Fruit fly (Drosophila melanogaster) whole organism, embryonic: ENCODE results near the gene Dok.
A peak's percentile ranks its signal among the peaks of the same experiment; 100 is the strongest.

Experiments used
- Atf3 ChIP-seq: fragments of 200-800 bp; sonication (Bioruptor generic); optimal IDR thresholded peaks from 3 replicates; lab custom pipeline; 2016; ENCODE audit warnings: missing biosample characterization, missing genetic modification characterization
- CG10366 ChIP-seq: fragments of 200-800 bp; sonication (Bioruptor generic); IDR thresholded peaks from 2 replicates; pipeline ENCODE4 v1.3.6; 2022; ENCODE audit warnings: missing biosample characterization, missing genetic modification characterization
- CG11504 ChIP-seq: fragments of 200-800 bp; sonication (Bioruptor generic); optimal IDR thresholded peaks from 3 replicates; lab custom pipeline; 2019; ENCODE audit warnings: missing biosample characterization, mild to moderate bottlenecking, missing genetic modification characterization, moderate library complexity
- CG12104 ChIP-seq: fragments of 200-800 bp; sonication (Bioruptor generic); optimal IDR thresholded peaks from 3 replicates; lab custom pipeline; 2016; ENCODE audit warnings: missing biosample characterization, missing genetic modification characterization
- CG12744 ChIP-seq: fragments of 200-800 bp; sonication (Bioruptor generic); optimal IDR thresholded peaks from 2 replicates; lab custom pipeline; 2016; ENCODE audit warnings: missing biosample characterization, missing genetic modification characterization
- CG14014 ChIP-seq: fragments of 200-800 bp; sonication (Bioruptor generic); IDR thresholded peaks from 2 replicates; pipeline ENCODE4 v1.3.6; 2022; ENCODE audit warnings: missing biosample characterization, missing genetic modification characterization
- CG18262 ChIP-seq: fragments of 200-800 bp; optimal IDR thresholded peaks from 3 replicates; lab custom pipeline; 2019; ENCODE audit warnings: missing biosample characterization, mild to moderate bottlenecking, missing genetic modification characterization, moderate library complexity
- CG18476 ChIP-seq: fragments of 200-800 bp; sonication (Bioruptor generic); optimal IDR thresholded peaks from 2 replicates; lab custom pipeline; 2016; ENCODE audit warnings: missing biosample characterization, mild to moderate bottlenecking, missing genetic modification characterization
- CG3726 ChIP-seq: fragments of 200-800 bp; sonication (Bioruptor generic); IDR thresholded peaks from 3 replicates; pipeline ENCODE4, ENCODE4 v1.3.6; 2022; ENCODE audit warnings: missing biosample characterization, missing genetic modification characterization
- CG4328 ChIP-seq: fragments of 200-800 bp; sonication (Bioruptor generic); optimal IDR thresholded peaks from 3 replicates; lab custom pipeline; 2017; ENCODE audit warnings: missing biosample characterization, missing genetic modification reagents, missing genetic modification characterization
- CG4854 ChIP-seq: fragments of 200-800 bp; sonication (Bioruptor generic); optimal IDR thresholded peaks from 2 replicates; lab custom pipeline; 2016; ENCODE audit warnings: missing biosample characterization, missing genetic modification characterization, inconsistent platforms
- CG5245 ChIP-seq: fragments of 200-800 bp; sonication (Bioruptor generic); optimal IDR thresholded peaks from 3 replicates; lab custom pipeline; 2016; ENCODE audit warnings: missing biosample characterization, missing genetic modification characterization
- CG6254 ChIP-seq: fragments of 200-800 bp; sonication (Bioruptor generic); optimal IDR thresholded peaks from 3 replicates; lab custom pipeline; 2017; ENCODE audit warnings: mild to moderate bottlenecking, missing biosample characterization, missing genetic modification reagents, missing genetic modification characterization
- CG6272 ChIP-seq: fragments of 200-800 bp; sonication (Bioruptor generic); IDR thresholded peaks from 2 replicates; pipeline ENCODE4 v1.3.6; 2022; ENCODE audit warnings: missing biosample characterization, missing genetic modification characterization
- CG6791 ChIP-seq: fragments of 200-800 bp; sonication (Bioruptor generic); IDR thresholded peaks from 3 replicates; pipeline ENCODE4 v1.3.6; 2022; ENCODE audit warnings: missing biosample characterization, missing genetic modification characterization; ENCODE audit not compliant: partially characterized antibody
- CG7745 ChIP-seq: fragments of 200-800 bp; sonication (Bioruptor generic); optimal IDR thresholded peaks from 2 replicates; lab custom pipeline; 2018; ENCODE audit warnings: missing biosample characterization, mild to moderate bottlenecking, missing genetic modification characterization, moderate library complexity
- CG8924 ChIP-seq: fragments of 200-800 bp; optimal IDR thresholded peaks from 3 replicates; lab custom pipeline; 2019; ENCODE audit warnings: missing biosample characterization, mild to moderate bottlenecking, missing genetic modification characterization, moderate library complexity
- D ChIP-seq, 2 experiments: fragments of 200-800 bp in 1 of 2; fragments of >200 bp in 1 of 2; sonication (Bioruptor generic) in 1 of 2; optimal IDR thresholded peaks; 2 replicates in 1 of 2; 3 replicates in 1 of 2; lab custom pipeline; 2017; ENCODE audit warnings: mild to moderate bottlenecking in 1 of 2, missing biosample characterization in 1 of 2, missing genetic modification characterization in 1 of 2, missing genetic modification reagents in 1 of 2
- Dbx ChIP-seq: fragments of 200-800 bp; sonication (Bioruptor generic); IDR thresholded peaks from 3 replicates; pipeline ENCODE4 v1.3.6; 2022; ENCODE audit warnings: missing biosample characterization, missing genetic modification characterization
- H2.0 ChIP-seq: fragments of 200-800 bp; sonication (Bioruptor generic); IDR thresholded peaks from 2 replicates; pipeline ENCODE4 v1.3.6; 2022; ENCODE audit warnings: missing biosample characterization, missing genetic modification characterization
- HLH54F ChIP-seq: fragments of 200-800 bp; sonication (Bioruptor generic); optimal IDR thresholded peaks from 3 replicates; lab custom pipeline; 2016; ENCODE audit warnings: missing biosample characterization, missing genetic modification characterization
- Hr51 ChIP-seq, 2 experiments: fragments of 200-800 bp; sonication (Bioruptor generic); optimal IDR thresholded peaks; 2 replicates in 1 of 2; 3 replicates in 1 of 2; lab custom pipeline; 2016 to 2018; ENCODE audit warnings: missing biosample characterization in 2 of 2, missing genetic modification characterization in 2 of 2, mild to moderate bottlenecking in 1 of 2, moderate library complexity in 1 of 2
- Nf-YA ChIP-seq: fragments of 200-800 bp; sonication (Bioruptor generic); IDR thresholded peaks from 2 replicates; pipeline ENCODE4 v1.3.6; 2022; ENCODE audit warnings: missing biosample characterization, missing genetic modification characterization
- Rx ChIP-seq: fragments of 200-800 bp; sonication (Bioruptor generic); IDR thresholded peaks from 2 replicates; pipeline ENCODE4 v1.3.6; 2022; ENCODE audit warnings: missing biosample characterization, missing genetic modification characterization
- Sry-δ ChIP-seq: fragments of 200-800 bp; sonication (Bioruptor generic); optimal IDR thresholded peaks from 2 replicates; lab custom pipeline; 2016; ENCODE audit warnings: missing biosample characterization, missing genetic modification characterization
- Usf ChIP-seq: fragments of 200-800 bp; sonication (Bioruptor generic); optimal IDR thresholded peaks from 2 replicates; lab custom pipeline; 2017; ENCODE audit warnings: missing genotype, missing biosample characterization, missing genetic modification characterization
- ab ChIP-seq: fragments of 200-800 bp; sonication (Bioruptor generic); optimal IDR thresholded peaks from 2 replicates; lab custom pipeline; 2016; ENCODE audit warnings: missing biosample characterization, missing genetic modification characterization
- bcd ChIP-seq: fragments of 200-800 bp; sonication (Bioruptor generic); optimal IDR thresholded peaks from 2 replicates; lab custom pipeline; 2017; ENCODE audit warnings: missing biosample characterization, mild to moderate bottlenecking, missing genetic modification characterization
- croc ChIP-seq: fragments of 200-800 bp; sonication (Bioruptor generic); conservative IDR thresholded peaks from 3 replicates; pipeline ENCODE4 v1.3.6; 2022; ENCODE audit warnings: missing biosample characterization, missing genetic modification characterization
- eve ChIP-seq, 2 experiments: fragments of >200 bp; optimal IDR thresholded peaks; 2 replicates each; lab custom pipeline; 2017; ENCODE audit warnings: missing biosample characterization in 2 of 2, missing genetic modification characterization in 2 of 2
- eyg ChIP-seq: fragments of 200-800 bp; sonication (Bioruptor generic); optimal IDR thresholded peaks from 3 replicates; lab custom pipeline; 2016; ENCODE audit warnings: missing biosample characterization, missing genetic modification characterization
- fu2 ChIP-seq: fragments of 200-800 bp; sonication (Bioruptor generic); optimal IDR thresholded peaks from 2 replicates; lab custom pipeline; 2016; ENCODE audit warnings: missing biosample characterization, missing genetic modification characterization
- gem ChIP-seq: fragments of 200-800 bp; sonication (Bioruptor generic); optimal IDR thresholded peaks from 2 replicates; lab custom pipeline; 2019; ENCODE audit warnings: missing biosample characterization, mild to moderate bottlenecking, missing genetic modification characterization, moderate library complexity
- hkb ChIP-seq, 2 experiments: fragments of 200-800 bp in 1 of 2; fragments of >200 bp in 1 of 2; sonication (Bioruptor generic) in 1 of 2; IDR thresholded peaks in 1 of 2; optimal IDR thresholded peaks in 1 of 2; 2 replicates each; pipeline versions ENCODE4 v1.3.6 to Lab custom; 2017 to 2022; ENCODE audit warnings: missing biosample characterization in 1 of 2, missing genetic modification characterization in 1 of 2
- kah ChIP-seq: fragments of 200-800 bp; sonication (Bioruptor generic); optimal IDR thresholded peaks from 2 replicates; lab custom pipeline; 2018; ENCODE audit warnings: missing biosample characterization, mild to moderate bottlenecking, missing genetic modification characterization
- mirr ChIP-seq: fragments of 200-800 bp; sonication (Bioruptor generic); optimal IDR thresholded peaks from 3 replicates; lab custom pipeline; 2018; ENCODE audit warnings: missing biosample characterization, mild to moderate bottlenecking, missing genetic modification characterization
- mld ChIP-seq: fragments of 200-800 bp; sonication (Bioruptor generic); IDR thresholded peaks from 3 replicates; pipeline ENCODE4 v1.3.6; 2022; ENCODE audit warnings: missing biosample characterization, missing genetic modification characterization; ENCODE audit not compliant: partially characterized antibody
- p53 ChIP-seq: fragments of 200-800 bp; sonication (Bioruptor generic); optimal IDR thresholded peaks from 2 replicates; lab custom pipeline; 2016; ENCODE audit warnings: missing biosample characterization, missing genetic modification characterization
- pho ChIP-seq: fragments of 200-800 bp; sonication (Bioruptor generic); optimal IDR thresholded peaks from 2 replicates; lab custom pipeline; 2016; ENCODE audit warnings: missing biosample characterization, missing genetic modification characterization
- sc ChIP-seq, 3 experiments: fragments of >200 bp in 2 of 3; fragments of 200-800 bp in 1 of 3; sonication (Bioruptor generic) in 1 of 3; optimal IDR thresholded peaks; 2 replicates in 2 of 3; 3 replicates in 1 of 3; lab custom pipeline; 2017; ENCODE audit warnings: mild to moderate bottlenecking in 1 of 3, missing biosample characterization in 1 of 3, missing genetic modification characterization in 1 of 3, missing genetic modification reagents in 1 of 3
- seq ChIP-seq: fragments of 200-800 bp; sonication (Bioruptor generic); IDR thresholded peaks from 2 replicates; pipeline ENCODE4 v1.3.6; 2022; ENCODE audit warnings: missing biosample characterization, missing genetic modification characterization
- stwl ChIP-seq: fragments of 200-800 bp; sonication (Bioruptor generic); optimal IDR thresholded peaks from 3 replicates; lab custom pipeline; 2018; ENCODE audit warnings: missing biosample characterization, mild to moderate bottlenecking, missing genetic modification characterization, moderate library complexity
- tap ChIP-seq: fragments of 200-800 bp; optimal IDR thresholded peaks from 3 replicates; lab custom pipeline; 2019; ENCODE audit warnings: missing biosample characterization, mild to moderate bottlenecking, missing genetic modification characterization, moderate library complexity
- toy ChIP-seq: fragments of 200-800 bp; sonication (Bioruptor generic); IDR thresholded peaks from 2 replicates; pipeline ENCODE4 v1.3.6; 2022; ENCODE audit warnings: missing biosample characterization, missing genetic modification characterization
- tx ChIP-seq: fragments of 200-800 bp; sonication (Bioruptor generic); optimal IDR thresholded peaks from 2 replicates; lab custom pipeline; 2016; ENCODE audit warnings: missing biosample characterization, missing genetic modification characterization
- zen2 ChIP-seq: fragments of 200-800 bp; sonication (Bioruptor generic); IDR thresholded peaks from 3 replicates; pipeline ENCODE4 v1.3.6; 2022; ENCODE audit warnings: missing biosample characterization, missing genetic modification characterization; ENCODE audit not compliant: partially characterized antibody

Gene Dok

dm6 chrX:7328746-7329145, 4.7 kb downstream of the Dok start, which contains the start of gene Acsf3:
Acsf3 (plus strand) TSS chrX:7329046.
- TF ChIP-seq CG7745 (tag; lab: Kevin White, UChicago) (no peak), sc (optimal IDR thresholded peaks at IDR 0.05; lab: Kevin White, UChicago) (no peak), sc (GFP tag; optimal IDR thresholded peaks at IDR 0.05; lab: Kevin White, UChicago) (no peak), CG18476 (GFP tag; lab: Kevin White, UChicago) (no peak), Rx (GFP tag; lab: Robert Waterston, UW) (no peak), p53 (GFP tag; lab: Kevin White, UChicago) (no peak), H2.0 (GFP tag; lab: Robert Waterston, UW) (no peak), Hr51 (GFP tag; optimal IDR thresholded peaks at IDR 0.05; lab: Kevin White, UChicago) (no peak), CG8924 (tag; lab: Kevin White, UChicago) (no peak), CG6272 (GFP tag; lab: Robert Waterston, UW) (no peak), kah (no peak), CG12104 (GFP tag; lab: Kevin White, UChicago) (no peak), croc (GFP tag; lab: Robert Waterston, UW) (no peak), Usf (GFP tag; lab: Kevin White, UChicago) (no peak), D (optimal IDR thresholded peaks at IDR 0.05; lab: Kevin White, UChicago) (no peak), D (GFP tag; optimal IDR thresholded peaks at IDR 0.05; lab: Kevin White, UChicago) (no peak), fu2 (GFP tag; lab: Kevin White, UChicago) (no peak), CG14014 (GFP tag; lab: Robert Waterston, UW) (no peak), tx (GFP tag; lab: Kevin White, UChicago) (no peak)
- TF ChIP-seq, all 482 proteins: peak for 0

DNA sequence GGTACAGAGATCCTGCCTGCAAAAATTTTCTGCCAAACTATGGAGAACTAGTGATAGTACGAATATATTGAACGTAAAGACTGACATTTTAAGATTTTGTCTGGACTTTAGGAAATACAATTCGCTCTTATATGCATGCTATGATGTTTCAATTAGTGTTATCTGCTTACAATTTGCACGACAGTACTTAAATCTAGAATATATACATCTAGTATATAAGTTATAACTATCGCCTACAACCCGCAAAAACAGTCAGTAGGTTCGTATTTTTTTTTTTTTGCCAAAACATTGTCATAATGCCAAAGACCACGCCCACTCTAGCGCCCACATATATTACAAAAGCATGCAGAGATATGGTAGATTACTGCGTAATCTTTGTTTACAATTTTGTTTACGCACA, 8.1 kb downstream of the Dok start, which contains the start of gene CG42780:
Gene CG42780, minus strand, starts transcription at position 101 of the 400 bp plus-strand sequence.
- TF ChIP-seq toy (GFP tag; lab: Robert Waterston, UW), result no peak
- no peak for TF ChIP-seq pho (GFP tag; lab: Kevin White, UChicago)
- no peak for TF ChIP-seq CG11504 (tag; lab: Kevin White, UChicago)
- TF ChIP-seq Sry-δ, result no peak
- TF ChIP-seq Nf-YA (GFP tag; lab: Robert Waterston, UW), result no peak
- TF ChIP-seq, all 482 proteins: peak for 0

- peak; percentile 30 for TF ChIP-seq CG5245 (GFP tag; lab: Kevin White, UChicago)
- TF ChIP-seq eyg (GFP tag; lab: Kevin White, UChicago), result peak; percentile 58
- TF ChIP-seq ab (GFP tag; lab: Kevin White, UChicago), result no peak
- peak; percentile 41; the same call in 1 of the 2 replicates for TF ChIP-seq CG10366 (GFP tag; lab: Robert Waterston, UW)
- TF ChIP-seq mirr (GFP tag; lab: Kevin White, UChicago), result peak; percentile 61
- peak; percentile 53 for TF ChIP-seq bcd (GFP tag; lab: Kevin White, UChicago)
- peak; percentile 76; the same call in 1 of the 3 replicates for TF ChIP-seq Dbx (GFP tag; lab: Robert Waterston, UW)
- no peak for TF ChIP-seq Atf3 (GFP tag; lab: Kevin White, UChicago)
- TF ChIP-seq croc (GFP tag; lab: Robert Waterston, UW), result no peak
- no peak for TF ChIP-seq CG3726 (GFP tag; lab: Robert Waterston, UW)
- TF ChIP-seq HLH54F (GFP tag; lab: Kevin White, UChicago), result peak; percentile 73
- no peak for TF ChIP-seq CG18262 (tag; lab: Kevin White, UChicago)
- TF ChIP-seq stwl (tag; lab: Kevin White, UChicago), result no peak
- TF ChIP-seq CG6254, result no peak
- peak; percentile 11 for TF ChIP-seq CG4854 (GFP tag; lab: Kevin White, UChicago)
- TF ChIP-seq CG12744 (GFP tag; lab: Kevin White, UChicago), result peak; percentile 74
- TF ChIP-seq hkb (optimal IDR thresholded peaks at IDR 0.05; lab: Kevin White, UChicago), result no peak
- TF ChIP-seq hkb (GFP tag; IDR thresholded peaks at IDR 0.05; lab: Robert Waterston, UW), result peak; percentile 70
- TF ChIP-seq tap (tag; lab: Kevin White, UChicago), result peak; percentile 9
- TF ChIP-seq zen2 (GFP tag; lab: Robert Waterston, UW), result no peak
- peak; percentile 81 for TF ChIP-seq seq (GFP tag; lab: Robert Waterston, UW)
- peak in 1 of 2 experiments; percentile 63 for TF ChIP-seq eve (GFP tag; optimal IDR thresholded peaks at IDR 0.05; lab: Kevin White, UChicago)
- no peak for TF ChIP-seq mld (GFP tag; lab: Robert Waterston, UW)
- TF ChIP-seq CG6791 (GFP tag; lab: Robert Waterston, UW), result no peak
- TF ChIP-seq CG7745 (tag; lab: Kevin White, UChicago), result no peak
- TF ChIP-seq gem, result peak; percentile 76
- no peak for TF ChIP-seq CG4328 (GFP tag; lab: Kevin White, UChicago)
Measured at dm6 chrX:7332493-7332892, 8.5 kb downstream of the Dok start.
